Fruit fly (Drosophila melanogaster): ENCODE measurements around the gene bru3.

Gene bru3

DNA sequence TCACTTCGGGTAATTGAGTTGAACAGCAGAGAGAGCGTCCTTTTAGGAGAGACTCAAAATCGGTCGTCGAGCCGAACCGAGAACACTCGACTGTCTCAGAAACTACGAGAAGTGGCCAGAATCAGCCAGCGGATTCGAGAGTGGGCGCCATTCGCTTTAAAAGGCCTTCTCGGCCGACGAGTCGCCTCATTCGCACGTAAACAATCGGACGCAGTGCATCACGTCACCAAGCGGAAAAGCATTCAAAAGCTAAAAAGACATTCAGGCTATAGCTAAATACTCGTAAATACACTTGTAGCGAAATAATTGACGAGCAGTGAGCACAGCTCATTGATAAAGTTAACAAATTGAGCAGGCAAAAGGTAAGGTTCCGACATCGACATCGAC is 323.0 kb downstream of the bru3 start (continued):
- TF ChIP-seq nom (GFP tag; optimal IDR thresholded peaks at IDR 0.05) (peak; percentile 38), sr (GFP tag; IDR thresholded peaks at IDR 0.05) (peak; percentile 14; the same call in 1 of the 3 replicates), mirr (GFP tag; optimal IDR thresholded peaks at IDR 0.05) (peak; percentile 28), lmd (GFP tag; IDR thresholded peaks at IDR 0.05) (no peak), CG8290 (GFP tag; optimal IDR thresholded peaks at IDR 0.05) (no peak), CG8290 (tag; optimal IDR thresholded peaks at IDR 0.05) (peak in 1 of 2 experiments; percentile 8), Trl (optimal IDR thresholded peaks at IDR 0.05) (peak in 1 of 2 experiments; percentile 55), Trl (GFP tag; optimal IDR thresholded peaks at IDR 0.05) (no peak), Hmr (GFP tag; optimal IDR thresholded peaks at IDR 0.05) (no peak), CG34224 (GFP tag; IDR thresholded peaks at IDR 0.05; ENCODE audit: partially characterized antibody) (peak; percentile 41; the same call in 2 of the 3 replicates), Mad (GFP tag; optimal IDR thresholded peaks at IDR 0.05) (no peak), rib (GFP tag; IDR thresholded peaks at IDR 0.05) (peak; percentile 72; the same call in 1 of the 2 replicates), hbn (GFP tag; IDR thresholded peaks at IDR 0.05; ENCODE audit: partially characterized antibody) (0 out of 2 replicates have a peak, but pooled peaks have one; percentile 23), Taf1 (GFP tag; IDR thresholded peaks at IDR 0.05) (no peak), CG14050 (GFP tag; IDR thresholded peaks at IDR 0.05) (no peak), CG2678 (tag; optimal IDR thresholded peaks at IDR 0.05) (no peak), fd102C (GFP tag; optimal IDR thresholded peaks at IDR 0.05) (no peak), CG13894 (tag; optimal IDR thresholded peaks at IDR 0.05) (peak; percentile 10), dm (GFP tag; optimal IDR thresholded peaks at IDR 0.05) (no peak), chinmo (GFP tag; IDR thresholded peaks at IDR 0.05; ENCODE audit: partially characterized antibody) (peak; percentile 84; the same call in 1 of the 4 replicates), Hand (GFP tag; optimal IDR thresholded peaks at IDR 0.05) (no peak), Deaf1 (tag; optimal IDR thresholded peaks at IDR 0.05) (peak; percentile 84)

DNA sequence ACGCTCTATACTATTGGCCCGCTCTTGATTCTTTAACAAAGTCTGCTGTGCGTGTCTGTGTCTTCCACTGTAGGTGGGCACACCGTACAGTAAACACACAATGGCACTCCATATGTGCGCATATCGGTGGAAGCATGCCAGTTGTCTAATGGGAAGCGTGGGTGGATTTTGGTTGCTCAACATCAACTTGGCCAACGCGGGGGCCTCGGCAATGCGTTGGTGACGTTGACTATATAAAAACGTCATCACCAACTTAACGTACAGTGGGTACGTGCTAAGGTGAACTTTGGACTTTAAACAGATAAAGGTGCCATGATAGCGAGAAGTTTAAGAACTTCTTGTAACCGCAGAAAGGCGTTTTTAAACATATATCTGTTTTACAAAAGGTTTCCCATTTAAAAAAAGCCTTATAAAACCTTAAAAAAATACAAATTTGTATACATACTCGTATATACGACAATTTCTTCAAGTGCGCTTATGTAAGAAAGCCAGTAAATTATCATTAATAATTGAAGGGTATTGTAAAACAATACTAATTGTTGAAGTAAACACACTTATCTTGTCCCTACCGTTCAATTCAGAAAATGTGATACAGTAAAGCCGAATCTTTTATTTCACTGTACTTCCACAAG is 323.5 kb downstream of the bru3 start:
- peak; percentile 55 for TF ChIP-seq CG30403 (GFP tag; optimal IDR thresholded peaks at IDR 0.05)
- TF ChIP-seq maf-S (GFP tag; optimal IDR thresholded peaks at IDR 0.05) = no peak
- peak; percentile 100 for TF ChIP-seq sr (GFP tag; IDR thresholded peaks at IDR 0.05)
- TF ChIP-seq CG13424 (tag; optimal IDR thresholded peaks at IDR 0.05) = peak; percentile 53
- TF ChIP-seq CG8089 (GFP tag; optimal IDR thresholded peaks at IDR 0.05) = no peak
- no peak for TF ChIP-seq mld (GFP tag; IDR thresholded peaks at IDR 0.05; ENCODE audit: partially characterized antibody)
- TF ChIP-seq sima (GFP tag; optimal IDR thresholded peaks at IDR 0.05) = no peak
- TF ChIP-seq dmrt11E (tag; optimal IDR thresholded peaks at IDR 0.05) = no peak
- TF ChIP-seq pum (GFP tag; optimal IDR thresholded peaks at IDR 0.05) = no peak
- TF ChIP-seq odd (GFP tag; optimal IDR thresholded peaks at IDR 0.05) = peak; percentile 21
- no peak for TF ChIP-seq hbn (GFP tag; IDR thresholded peaks at IDR 0.05; ENCODE audit: partially characterized antibody)
- TF ChIP-seq CG4617 (GFP tag; optimal IDR thresholded peaks at IDR 0.05; ENCODE audit: borderline replicate concordance) = no peak
- 0 out of 2 replicates have a peak, but pooled peaks have one; percentile 41 for TF ChIP-seq CG31224 (GFP tag; IDR thresholded peaks at IDR 0.05)
- TF ChIP-seq lbe (GFP tag; optimal IDR thresholded peaks at IDR 0.05) = no peak
- no peak for TF ChIP-seq Adf1 (GFP tag; IDR thresholded peaks at IDR 0.05)
- no peak; the same call in 2 of the 3 replicates for TF ChIP-seq ci (GFP tag; IDR thresholded peaks at IDR 0.05)
- no peak for TF ChIP-seq Dad (GFP tag; optimal IDR thresholded peaks at IDR 0.05)
- peak; percentile 1 for TF ChIP-seq Bteb2 (GFP tag; optimal IDR thresholded peaks at IDR 0.05)
- peak; percentile 81 for TF ChIP-seq CG10543 (GFP tag; optimal IDR thresholded peaks at IDR 0.05)
- peak; percentile 20; the same call in 1 of the 2 replicates for TF ChIP-seq E2f2 (GFP tag; IDR thresholded peaks at IDR 0.05)
- TF ChIP-seq CG9215 (GFP tag; IDR thresholded peaks at IDR 0.05) = peak; percentile 42; the same call in 1 of the 2 replicates
- TF ChIP-seq dm (GFP tag; optimal IDR thresholded peaks at IDR 0.05) = no peak
- peak; percentile 44 for TF ChIP-seq bab2 (GFP tag; optimal IDR thresholded peaks at IDR 0.05)
- TF ChIP-seq Awh (GFP tag; IDR thresholded peaks at IDR 0.05) = 0 out of 2 replicates have a peak, but pooled peaks have one; percentile 13
- TF ChIP-seq ash1 (GFP tag; optimal IDR thresholded peaks at IDR 0.05) = no peak
- TF ChIP-seq CG6175 (GFP tag; IDR thresholded peaks at IDR 0.05) = 0 out of 3 replicates have a peak, but pooled peaks have one; percentile 9
- no peak for TF ChIP-seq CG17612 (GFP tag; IDR thresholded peaks at IDR 0.05)
- TF ChIP-seq CG15479 (GFP tag; optimal IDR thresholded peaks at IDR 0.05) = no peak
- no peak for TF ChIP-seq CG8359 (GFP tag; optimal IDR thresholded peaks at IDR 0.05; ENCODE audit: borderline replicate concordance)
- TF ChIP-seq GATAe (GFP tag; conservative IDR thresholded peaks at IDR 0.05) = no peak
- no peak for TF ChIP-seq danr (GFP tag; IDR thresholded peaks at IDR 0.05)

Measured in whole organism, embryonic.